5 fruit fly cellular contexts compared by ENCODE assay signal in genomic region chr2L:4915715-4916153, dm6.
A peak's percentile ranks its signal among the peaks of the same experiment; 100 is the strongest.
TF ChIP-seq lines count a peak whose summit lies in the region.

No protein-coding gene starts in this region.

- TF ChIP-seq CTCF in whole organism, embryonic (GFP tag; optimal IDR thresholded peaks at IDR 0.05; lab: Kevin White, UChicago): no peak

TF ChIP-seq in whole organism, adult, 20 proteins besides CTCF, POLR2A, EP300 and RAD21:
- TF ChIP-seq kay (GFP tag; lab: Kevin White, UChicago; ENCODE audit: borderline replicate concordance): no peak
- TF ChIP-seq bab1 (GFP tag; optimal IDR thresholded peaks at IDR 0.05; lab: Kevin White, UChicago): peak; percentile 98
- TF ChIP-seq pad (GFP tag; optimal IDR thresholded peaks at IDR 0.05; lab: Kevin White, UChicago): peak; percentile 79
- TF ChIP-seq cnc (optimal IDR thresholded peaks at IDR 0.05; lab: Kevin White, UChicago): no peak
- peak; percentile 47 for TF ChIP-seq Hr96 (GFP tag; optimal IDR thresholded peaks at IDR 0.05; lab: Kevin White, UChicago)
- TF ChIP-seq tj (GFP tag; optimal IDR thresholded peaks at IDR 0.05; lab: Kevin White, UChicago): peak; percentile 68
- peak; percentile 81 for TF ChIP-seq CG11617 (GFP tag; optimal IDR thresholded peaks at IDR 0.05; lab: Kevin White, UChicago)
- no peak for TF ChIP-seq CG12768 (GFP tag; optimal IDR thresholded peaks at IDR 0.05; lab: Kevin White, UChicago)
- TF ChIP-seq CG1620 (GFP tag; optimal IDR thresholded peaks at IDR 0.05; lab: Kevin White, UChicago): peak; percentile 0
- TF ChIP-seq ovo (GFP tag; optimal IDR thresholded peaks at IDR 0.05; lab: Kevin White, UChicago): peak; percentile 13
- no peak for TF ChIP-seq cic (GFP tag; optimal IDR thresholded peaks at IDR 0.05; lab: Kevin White, UChicago)
- TF ChIP-seq Crg-1 (GFP tag; optimal IDR thresholded peaks at IDR 0.05; lab: Kevin White, UChicago): peak; percentile 55
- peak; percentile 77 for TF ChIP-seq CG14711 (tag; optimal IDR thresholded peaks at IDR 0.05; lab: Kevin White, UChicago)
- no peak for TF ChIP-seq CG7045 (GFP tag; optimal IDR thresholded peaks at IDR 0.05; lab: Kevin White, UChicago)
- TF ChIP-seq CG7101 (tag; optimal IDR thresholded peaks at IDR 0.05; lab: Kevin White, UChicago): peak; percentile 73
TF ChIP-seq in whole organism, adult: peak in this region for 10.

TF ChIP-seq in whole organism, embryonic, 481 proteins besides CTCF, POLR2A, EP300 and RAD21 (continues in another document):
- TF ChIP-seq CG6272 (GFP tag; IDR thresholded peaks at IDR 0.05; lab: Robert Waterston, UW) (no peak), CG8290 (GFP tag; optimal IDR thresholded peaks at IDR 0.05; lab: Kevin White, UChicago) (no peak), CG8290 (tag; optimal IDR thresholded peaks at IDR 0.05; lab: Kevin White, UChicago) (no peak), unpg (GFP tag; optimal IDR thresholded peaks at IDR 0.05; lab: Kevin White, UChicago) (peak; percentile 22), CG15514 (GFP tag; optimal IDR thresholded peaks at IDR 0.05; lab: Kevin White, UChicago) (no peak), MBD-R2 (GFP tag; IDR thresholded peaks at IDR 0.05; lab: Robert Waterston, UW) (no peak), Vsx1 (GFP tag; optimal IDR thresholded peaks at IDR 0.05; lab: Kevin White, UChicago) (peak; percentile 15), CG6683 (GFP tag; optimal IDR thresholded peaks at IDR 0.05; lab: Kevin White, UChicago) (no peak), ttk (GFP tag; IDR thresholded peaks at IDR 0.05; lab: Robert Waterston, UW) (no peak), CG9876 (GFP tag; optimal IDR thresholded peaks at IDR 0.05; lab: Kevin White, UChicago) (no peak), CG2129 (GFP tag; IDR thresholded peaks at IDR 0.05; lab: Robert Waterston, UW; ENCODE audit: partially characterized antibody) (no peak), Dad (GFP tag; optimal IDR thresholded peaks at IDR 0.05; lab: Kevin White, UChicago) (no peak), zf30C (GFP tag; optimal IDR thresholded peaks at IDR 0.05; lab: Kevin White, UChicago) (no peak), kah (GFP tag; optimal IDR thresholded peaks at IDR 0.05; lab: Kevin White, UChicago) (no peak), CG1529 (GFP tag; optimal IDR thresholded peaks at IDR 0.05; lab: Kevin White, UChicago) (peak; percentile 28), CG34376 (GFP tag; optimal IDR thresholded peaks at IDR 0.05; lab: Kevin White, UChicago) (no peak), CG18599 (GFP tag; optimal IDR thresholded peaks at IDR 0.05; lab: Kevin White, UChicago) (peak; percentile 22), kni (GFP tag; optimal IDR thresholded peaks at IDR 0.05; lab: Kevin White, UChicago) (no peak), CG9609 (GFP tag; optimal IDR thresholded peaks at IDR 0.05; lab: Kevin White, UChicago) (no peak), run (tag; optimal IDR thresholded peaks at IDR 0.05; lab: Kevin White, UChicago) (no peak)

TF ChIP-seq in whole organism, prepupa, 60 proteins besides CTCF, POLR2A, EP300 and RAD21 (continues in another document):
- TF ChIP-seq CG34406 (GFP tag; optimal IDR thresholded peaks at IDR 0.05; lab: Kevin White, UChicago): peak; percentile 73
- peak; percentile 53 for TF ChIP-seq dsx (GFP tag; optimal IDR thresholded peaks at IDR 0.05; lab: Kevin White, UChicago; ENCODE audit: poor library complexity, severe bottlenecking)
- peak; percentile 54 for TF ChIP-seq CG8632 (GFP tag; optimal IDR thresholded peaks at IDR 0.05; lab: Kevin White, UChicago)
- TF ChIP-seq OdsH (GFP tag; optimal IDR thresholded peaks at IDR 0.05; lab: Kevin White, UChicago): peak; percentile 62
- peak; percentile 4 for TF ChIP-seq Hr4 (GFP tag; optimal IDR thresholded peaks at IDR 0.05; lab: Kevin White, UChicago)
- no peak for TF ChIP-seq dac (GFP tag; optimal IDR thresholded peaks at IDR 0.05; lab: Kevin White, UChicago)
- TF ChIP-seq CG6792 (GFP tag; optimal IDR thresholded peaks at IDR 0.05; lab: Kevin White, UChicago): peak; percentile 52
- TF ChIP-seq CG32006 (GFP tag; optimal IDR thresholded peaks at IDR 0.05; lab: Kevin White, UChicago): peak; percentile 67
- no peak for TF ChIP-seq CG11294 (GFP tag; IDR thresholded peaks at IDR 0.05; lab: Robert Waterston, UW)
- 0 out of 2 replicates have a peak, but pooled peaks have one; percentile 33 for TF ChIP-seq CG15336 (GFP tag; IDR thresholded peaks at IDR 0.05; lab: Robert Waterston, UW)
- TF ChIP-seq topi (GFP tag; optimal IDR thresholded peaks at IDR 0.05; lab: Kevin White, UChicago): peak; percentile 26
- no peak for TF ChIP-seq Gug (GFP tag; IDR thresholded peaks at IDR 0.05; lab: Robert Waterston, UW)
- TF ChIP-seq CG10631 (GFP tag; optimal IDR thresholded peaks at IDR 0.05; lab: Kevin White, UChicago): peak; percentile 40
- TF ChIP-seq CG6808 (GFP tag; optimal IDR thresholded peaks at IDR 0.05; lab: Kevin White, UChicago): peak; percentile 48
- no peak for TF ChIP-seq Ets21C (GFP tag; optimal IDR thresholded peaks at IDR 0.05; lab: Kevin White, UChicago)
- TF ChIP-seq CG8319 (GFP tag; optimal IDR thresholded peaks at IDR 0.05; lab: Kevin White, UChicago): no peak
- peak; percentile 48 for TF ChIP-seq esn (GFP tag; optimal IDR thresholded peaks at IDR 0.05; lab: Kevin White, UChicago)
- no peak for TF ChIP-seq Sox102F (GFP tag; optimal IDR thresholded peaks at IDR 0.05; lab: Kevin White, UChicago)
- peak; percentile 57 for TF ChIP-seq acj6 (GFP tag; optimal IDR thresholded peaks at IDR 0.05; lab: Kevin White, UChicago)
- TF ChIP-seq Sox15 (GFP tag; optimal IDR thresholded peaks at IDR 0.05; lab: Kevin White, UChicago): peak; percentile 33

TF ChIP-seq in whole organism, pupa, 21 proteins besides CTCF, POLR2A, EP300 and RAD21:
- no peak for TF ChIP-seq Pif1A (GFP tag; optimal IDR thresholded peaks at IDR 0.05; lab: Kevin White, UChicago)
- peak; percentile 9 for TF ChIP-seq Pif1B (GFP tag; optimal IDR thresholded peaks at IDR 0.05; lab: Kevin White, UChicago)
- no peak; the same call in 2 of the 3 replicates for TF ChIP-seq fd96Ca (GFP tag; IDR thresholded peaks at IDR 0.05; lab: Robert Waterston, UW)
- TF ChIP-seq CG34367 (tag; optimal IDR thresholded peaks at IDR 0.05; lab: Kevin White, UChicago): peak; percentile 30
- no peak for TF ChIP-seq gl (tag; optimal IDR thresholded peaks at IDR 0.05; lab: Kevin White, UChicago)
- TF ChIP-seq EcR (GFP tag; optimal IDR thresholded peaks at IDR 0.05; lab: Kevin White, UChicago): no peak
- TF ChIP-seq rn (GFP tag; IDR thresholded peaks at IDR 0.05; lab: Robert Waterston, UW): no peak
- TF ChIP-seq Ets98B (GFP tag; IDR thresholded peaks at IDR 0.05; lab: Robert Waterston, UW): no peak
- no peak for TF ChIP-seq CG10348 (GFP tag; IDR thresholded peaks at IDR 0.05; lab: Robert Waterston, UW)
- peak; percentile 60 for TF ChIP-seq CG14655 (GFP tag; optimal IDR thresholded peaks at IDR 0.05; lab: Kevin White, UChicago)
- no peak for TF ChIP-seq CG32121 (GFP tag; IDR thresholded peaks at IDR 0.05; lab: Robert Waterston, UW)
- TF ChIP-seq CG15710 (tag; optimal IDR thresholded peaks at IDR 0.05; lab: Kevin White, UChicago): peak; percentile 63
- TF ChIP-seq CG13204 (GFP tag; optimal IDR thresholded peaks at IDR 0.05; lab: Kevin White, UChicago): peak; percentile 22
- TF ChIP-seq CG17806 (tag; optimal IDR thresholded peaks at IDR 0.05; lab: Kevin White, UChicago): peak; percentile 33
- peak; percentile 75 for TF ChIP-seq CG8159 (tag; optimal IDR thresholded peaks at IDR 0.05; lab: Kevin White, UChicago)
- no peak for TF ChIP-seq D1 (tag; optimal IDR thresholded peaks at IDR 0.05; lab: Kevin White, UChicago)
- peak; percentile 41 for TF ChIP-seq Snoo (tag; optimal IDR thresholded peaks at IDR 0.05; lab: Kevin White, UChicago)
- peak; percentile 9 for TF ChIP-seq CG8301 (tag; optimal IDR thresholded peaks at IDR 0.05; lab: Kevin White, UChicago)
- TF ChIP-seq CG4496 (GFP tag; IDR thresholded peaks at IDR 0.05; lab: Robert Waterston, UW): no peak
- no peak for TF ChIP-seq CG12605 (GFP tag; IDR thresholded peaks at IDR 0.05; lab: Robert Waterston, UW)
- peak; percentile 56 for TF ChIP-seq CG9948 (tag; optimal IDR thresholded peaks at IDR 0.05; lab: Kevin White, UChicago)

TF ChIP-seq in whole organism, wandering third instar larva, 38 proteins besides CTCF, POLR2A, EP300 and RAD21:
- TF ChIP-seq dmrt93B (GFP tag; optimal IDR thresholded peaks at IDR 0.05; lab: Kevin White, UChicago) (peak; percentile 15), psq (GFP tag; optimal IDR thresholded peaks at IDR 0.05; lab: Kevin White, UChicago) (peak; percentile 64), Dfd (GFP tag; optimal IDR thresholded peaks at IDR 0.05; lab: Kevin White, UChicago) (no peak), Dif (GFP tag; optimal IDR thresholded peaks at IDR 0.05; lab: Kevin White, UChicago; ENCODE audit: partially characterized antibody) (no peak), Myc (optimal IDR thresholded peaks at IDR 0.05; lab: Kevin White, UChicago) (no peak), Hr83 (GFP tag; optimal IDR thresholded peaks at IDR 0.05; lab: Kevin White, UChicago; ENCODE audit: poor library complexity, severe bottlenecking) (no peak), Sp1 (GFP tag; optimal IDR thresholded peaks at IDR 0.05; lab: Kevin White, UChicago) (peak; percentile 19), Mio (GFP tag; optimal IDR thresholded peaks at IDR 0.05; lab: Kevin White, UChicago) (no peak), dl (GFP tag; optimal IDR thresholded peaks at IDR 0.05; lab: Kevin White, UChicago; ENCODE audit: insufficient read depth in 1 of 2, partially characterized antibody in 2 of 2) (no peak), usp (GFP tag; optimal IDR thresholded peaks at IDR 0.05; lab: Kevin White, UChicago) (no peak), dsf (GFP tag; optimal IDR thresholded peaks at IDR 0.05; lab: Kevin White, UChicago; ENCODE audit: borderline replicate concordance) (no peak), woc (GFP tag; optimal IDR thresholded peaks at IDR 0.05; lab: Kevin White, UChicago) (no peak), GATAd (GFP tag; optimal IDR thresholded peaks at IDR 0.05; lab: Kevin White, UChicago) (no peak), foxo (GFP tag; optimal IDR thresholded peaks at IDR 0.05; lab: Kevin White, UChicago) (peak in 1 of 2 experiments; percentile 44), CG9705 (GFP tag; optimal IDR thresholded peaks at IDR 0.05; lab: Kevin White, UChicago) (no peak), HLH106 (tag; optimal IDR thresholded peaks at IDR 0.05; lab: Kevin White, UChicago) (peak; percentile 41), br (GFP tag; optimal IDR thresholded peaks at IDR 0.05; lab: Kevin White, UChicago) (no peak), sv (GFP tag; optimal IDR thresholded peaks at IDR 0.05; lab: Kevin White, UChicago) (no peak), lola (GFP tag; optimal IDR thresholded peaks at IDR 0.05; lab: Kevin White, UChicago) (no peak), fru (GFP tag; optimal IDR thresholded peaks at IDR 0.05; lab: Kevin White, UChicago) (no peak)
